Worm (Caenorhabditis elegans): ENCODE measurements around the gene nep-9.

ce11 chrII:3346328-3346780 lies 52.8 kb downstream of the nep-9 start, which contains the start of gene bath-30:
- TF ChIP-seq pha-4 (tag; optimal IDR thresholded peaks at IDR 0.05) (no peak), ztf-16 (tag; optimal IDR thresholded peaks at IDR 0.05) (no peak), fkh-10 (GFP tag; optimal IDR thresholded peaks at IDR 0.05) (no peak), pha-2 (tag; optimal IDR thresholded peaks at IDR 0.05) (no peak), hlh-6 (tag; optimal IDR thresholded peaks at IDR 0.05) (no peak), nhr-232 (tag; optimal IDR thresholded peaks at IDR 0.05) (no peak), nhr-11 (tag; optimal IDR thresholded peaks at IDR 0.05) (no peak)

All from whole organism, late embryonic.